Worm (Caenorhabditis elegans): ENCODE data around the gene ears-2.
A peak's percentile ranks its signal among the peaks of the same experiment; 100 is the strongest.

Gene ears-2

DNA sequence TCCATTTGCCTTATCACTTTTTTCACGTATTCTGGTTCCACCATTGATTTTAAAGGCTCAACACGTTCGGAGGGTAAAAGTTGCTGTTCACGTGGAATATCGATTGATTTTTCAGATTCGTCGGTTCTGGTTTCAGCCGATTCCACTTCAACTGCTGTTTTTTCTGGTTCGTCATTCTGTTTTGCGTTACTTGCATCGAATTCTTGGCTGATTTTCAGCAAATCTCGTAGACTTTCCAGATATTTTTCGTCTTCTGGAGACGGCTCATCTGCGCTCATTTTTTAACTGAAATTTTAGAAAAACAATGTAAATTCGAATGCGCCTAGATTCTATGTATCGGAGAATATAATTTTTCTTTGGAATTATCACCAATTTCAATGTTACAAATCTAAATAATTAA is 29.4 kb upstream of the ears-2 start, which contains the start of gene eri-1:
Gene eri-1 (minus strand): TSS at position 285 of the 400 bp plus-strand sequence.
- TF ChIP-seq T22C8.4 (GFP tag; IDR thresholded peaks at IDR 0.05) (peak; percentile 46; the same call in 1 of the 2 replicates), tab-1 (GFP tag; IDR thresholded peaks at IDR 0.05) (no peak)

DNA sequence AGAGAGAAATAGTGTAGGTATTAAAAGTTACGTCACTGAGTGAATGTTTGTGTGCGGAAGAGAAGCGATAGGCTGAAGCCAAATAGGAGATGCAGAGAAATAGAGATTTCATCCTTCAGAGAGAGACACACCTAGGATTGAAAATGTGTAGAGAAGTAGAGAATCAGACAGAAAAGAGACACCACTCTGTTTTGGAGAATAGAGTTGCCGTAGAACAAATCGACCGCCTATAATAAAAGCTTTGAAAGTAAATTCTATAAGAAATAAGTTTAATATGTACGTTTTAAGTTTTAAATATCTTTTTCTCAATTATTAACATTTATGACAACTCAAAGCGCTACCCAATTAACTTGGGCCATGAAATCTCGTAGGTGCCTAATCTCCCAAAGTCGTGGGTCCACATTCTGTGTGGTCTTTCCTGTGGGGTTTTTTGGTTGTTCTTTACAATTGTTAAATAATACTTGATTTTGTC is 20.2 kb upstream of the ears-2 start, which contains the start of gene T07A9.12:
Gene T07A9.12 (plus strand): TSS at position 448 of the 472 bp plus-strand sequence.
- no peak for TF ChIP-seq ref-1 (GFP tag; conservative IDR thresholded peaks at IDR 0.05)
- TF ChIP-seq tab-1 (GFP tag; IDR thresholded peaks at IDR 0.05) = no peak
- 0 out of 2 replicates have a peak, but pooled peaks have one; percentile 39 for TF ChIP-seq flt-1 (GFP tag; IDR thresholded peaks at IDR 0.05)
- TF ChIP-seq ztf-29 (GFP tag; IDR thresholded peaks at IDR 0.05) = peak; percentile 54; the same call in 1 of the 2 replicates
- TF ChIP-seq klf-2 (GFP tag; conservative IDR thresholded peaks at IDR 0.05) = no peak
- peak; percentile 77 for TF ChIP-seq cog-1 (tag; optimal IDR thresholded peaks at IDR 0.05)

DNA sequence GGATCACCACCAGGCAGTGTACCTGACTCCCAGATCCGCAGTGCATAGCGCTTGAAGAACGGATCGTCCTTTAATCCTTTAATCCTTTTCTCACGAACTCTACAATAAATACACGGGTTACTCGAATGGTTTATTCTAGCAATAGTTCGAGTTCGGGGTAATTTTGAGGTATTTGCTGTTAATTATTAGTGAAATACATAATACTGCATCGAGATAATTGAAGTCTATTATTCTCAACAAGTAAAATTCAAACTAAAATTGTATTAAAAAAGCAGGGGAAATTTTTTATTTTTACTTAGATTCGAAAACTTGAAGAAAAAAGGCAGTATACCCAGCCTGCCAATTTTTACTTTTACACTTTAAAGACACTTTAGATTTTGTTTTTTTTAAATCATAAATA is 19.7 kb upstream of the ears-2 start, which contains the start of gene kgb-1:
Gene kgb-1 (minus strand): TSS at position 101 of the 400 bp plus-strand sequence.
- no peak for TF ChIP-seq T22C8.4 (GFP tag; IDR thresholded peaks at IDR 0.05)
- TF ChIP-seq cog-1 (tag; optimal IDR thresholded peaks at IDR 0.05) = no peak
- no peak for TF ChIP-seq tab-1 (GFP tag; IDR thresholded peaks at IDR 0.05)
- no peak for TF ChIP-seq ztf-23 (GFP tag; IDR thresholded peaks at IDR 0.05)
- no peak for TF ChIP-seq klf-2 (GFP tag; conservative IDR thresholded peaks at IDR 0.05)
- no peak for TF ChIP-seq ref-1 (GFP tag; conservative IDR thresholded peaks at IDR 0.05)
- no peak for TF ChIP-seq flt-1 (GFP tag; IDR thresholded peaks at IDR 0.05)
- TF ChIP-seq ztf-29 (GFP tag; IDR thresholded peaks at IDR 0.05) = no peak
- TF ChIP-seq med-1 (GFP tag; optimal IDR thresholded peaks at IDR 0.05; ENCODE audit: insufficient read depth) = no peak

DNA sequence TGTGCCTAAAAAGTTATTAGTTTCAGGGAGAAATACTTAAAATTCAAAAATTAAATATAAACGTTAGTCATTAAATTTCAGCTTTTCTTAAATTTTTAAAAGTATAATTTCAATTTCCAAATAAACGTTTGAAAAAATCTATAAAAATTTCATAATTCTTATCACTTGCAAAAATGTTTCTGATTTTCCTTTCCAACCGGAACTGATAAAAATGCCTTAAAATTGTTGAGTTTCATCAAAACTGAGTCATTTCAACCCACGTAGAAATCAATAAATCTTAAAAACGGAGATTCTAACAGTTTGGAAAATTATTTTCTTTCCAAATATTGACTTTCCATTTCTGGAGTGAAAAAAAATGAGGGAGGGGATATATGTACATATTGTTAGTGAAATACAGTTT is 18.6 kb upstream of the ears-2 start:
- no peak for TF ChIP-seq klf-2 (GFP tag; conservative IDR thresholded peaks at IDR 0.05)
- TF ChIP-seq tab-1 (GFP tag; IDR thresholded peaks at IDR 0.05) = no peak
- TF ChIP-seq ztf-23 (GFP tag; IDR thresholded peaks at IDR 0.05) = no peak
- no peak for TF ChIP-seq ref-1 (GFP tag; conservative IDR thresholded peaks at IDR 0.05)
- TF ChIP-seq med-1 (GFP tag; optimal IDR thresholded peaks at IDR 0.05; ENCODE audit: insufficient read depth) = no peak
- TF ChIP-seq flt-1 (GFP tag; IDR thresholded peaks at IDR 0.05) = no peak
- no peak for TF ChIP-seq ztf-29 (GFP tag; IDR thresholded peaks at IDR 0.05)
- TF ChIP-seq T22C8.4 (GFP tag; IDR thresholded peaks at IDR 0.05) = no peak
- no peak for TF ChIP-seq cog-1 (tag; optimal IDR thresholded peaks at IDR 0.05)

DNA sequence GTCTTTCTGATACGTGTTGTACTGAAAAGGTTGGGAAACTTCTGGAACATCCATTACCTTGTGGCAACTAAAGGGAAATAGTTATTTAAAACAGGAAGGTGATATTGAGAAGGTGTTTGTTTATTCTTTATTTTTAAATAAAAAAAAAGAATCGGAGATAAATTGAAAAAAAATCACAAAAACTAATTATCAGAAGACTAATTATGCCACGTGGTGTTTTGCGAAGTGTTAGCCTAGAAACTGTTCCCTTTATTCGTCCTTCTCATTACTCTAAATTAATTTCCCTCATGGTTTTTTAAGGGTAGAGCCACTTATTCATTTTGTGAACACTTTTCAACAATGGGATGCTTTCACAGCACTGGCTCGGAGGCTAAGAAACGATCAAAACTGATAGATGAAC is 11.1 kb upstream of the ears-2 start, which contains the start of gene gpa-4:
Gene gpa-4 (plus strand): TSS at position 301 of the 400 bp plus-strand sequence.
- no peak for TF ChIP-seq cog-1 (tag; optimal IDR thresholded peaks at IDR 0.05)
- TF ChIP-seq med-1 (GFP tag; optimal IDR thresholded peaks at IDR 0.05; ENCODE audit: insufficient read depth) = no peak
- TF ChIP-seq klf-2 (GFP tag; conservative IDR thresholded peaks at IDR 0.05) = no peak
- no peak for TF ChIP-seq ztf-29 (GFP tag; IDR thresholded peaks at IDR 0.05)
- TF ChIP-seq tab-1 (GFP tag; IDR thresholded peaks at IDR 0.05) = no peak
- TF ChIP-seq flt-1 (GFP tag; IDR thresholded peaks at IDR 0.05) = no peak
- no peak for TF ChIP-seq ztf-23 (GFP tag; IDR thresholded peaks at IDR 0.05)
- no peak for TF ChIP-seq T22C8.4 (GFP tag; IDR thresholded peaks at IDR 0.05)
- no peak for TF ChIP-seq ref-1 (GFP tag; conservative IDR thresholded peaks at IDR 0.05)

DNA sequence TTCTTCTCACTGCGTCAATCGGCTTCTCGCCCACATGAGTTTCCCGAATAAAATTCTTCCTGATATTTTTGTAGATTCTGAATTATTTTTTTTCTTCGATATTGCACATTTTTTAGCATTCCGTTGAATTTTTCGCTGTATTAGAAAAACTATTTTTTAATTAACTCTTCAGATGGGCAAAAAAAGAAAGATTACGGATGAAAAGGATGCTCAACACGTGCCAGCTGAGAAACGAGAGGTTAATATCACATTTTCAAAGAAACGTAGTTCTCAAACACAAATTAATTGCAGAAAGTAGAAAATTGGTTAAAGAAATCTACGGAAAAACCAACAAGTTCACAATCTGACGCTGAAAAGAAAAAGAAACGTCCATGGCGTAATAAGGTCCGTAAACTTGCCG is 6.1 kb upstream of the ears-2 start, which contains the start of gene rrp-8:
Gene rrp-8 (plus strand): TSS at position 173 of the 400 bp plus-strand sequence.
- TF ChIP-seq ref-1 (GFP tag; conservative IDR thresholded peaks at IDR 0.05) (no peak), cog-1 (tag; optimal IDR thresholded peaks at IDR 0.05) (no peak), flt-1 (GFP tag; IDR thresholded peaks at IDR 0.05) (no peak), tab-1 (GFP tag; IDR thresholded peaks at IDR 0.05) (no peak), klf-2 (GFP tag; conservative IDR thresholded peaks at IDR 0.05) (no peak), ztf-29 (GFP tag; IDR thresholded peaks at IDR 0.05) (no peak), med-1 (GFP tag; optimal IDR thresholded peaks at IDR 0.05; ENCODE audit: insufficient read depth) (no peak)

DNA sequence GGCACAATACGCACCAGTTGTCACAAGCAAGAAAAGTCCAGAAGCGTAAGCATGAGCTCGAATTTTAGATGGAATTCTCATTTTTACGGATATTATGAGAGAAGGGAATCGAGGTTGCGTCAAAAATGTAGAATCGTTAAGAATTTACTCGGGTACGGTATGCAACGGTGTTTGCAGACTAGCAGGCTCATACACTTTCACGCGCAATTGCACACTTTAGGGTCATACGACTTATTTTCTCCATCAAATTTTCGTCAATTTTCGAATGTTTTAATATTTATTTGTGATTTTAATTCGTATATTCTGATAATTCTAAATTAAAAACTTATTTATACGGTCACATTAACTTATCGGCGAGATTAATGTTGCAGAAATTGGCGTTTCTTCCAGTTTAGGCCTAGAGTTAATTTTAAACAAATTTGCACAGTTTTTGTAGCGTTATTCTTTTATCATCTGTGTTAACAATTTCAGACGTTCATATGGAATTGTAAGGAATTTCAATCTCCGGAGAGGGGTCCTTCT is 3.2 kb upstream of the ears-2 start, which contains the start of the genes T07A9.15 and nog-1:
Gene T07A9.15 (minus strand): TSS at position 138 of the 522 bp plus-strand sequence.
Gene nog-1 (plus strand): TSS at position 472 of the 522 bp plus-strand sequence.
- TF ChIP-seq tab-1 (GFP tag; IDR thresholded peaks at IDR 0.05) (no peak), ztf-23 (GFP tag; IDR thresholded peaks at IDR 0.05) (peak; percentile 27; the same call in 1 of the 2 replicates), cog-1 (tag; optimal IDR thresholded peaks at IDR 0.05) (no peak), klf-2 (GFP tag; conservative IDR thresholded peaks at IDR 0.05) (no peak), med-1 (GFP tag; optimal IDR thresholded peaks at IDR 0.05; ENCODE audit: insufficient read depth) (no peak), flt-1 (GFP tag; IDR thresholded peaks at IDR 0.05) (0 out of 2 replicates have a peak, but pooled peaks have one; percentile 57), ref-1 (GFP tag; conservative IDR thresholded peaks at IDR 0.05) (no peak), T22C8.4 (GFP tag; IDR thresholded peaks at IDR 0.05) (no peak), ztf-29 (GFP tag; IDR thresholded peaks at IDR 0.05) (no peak)

DNA sequence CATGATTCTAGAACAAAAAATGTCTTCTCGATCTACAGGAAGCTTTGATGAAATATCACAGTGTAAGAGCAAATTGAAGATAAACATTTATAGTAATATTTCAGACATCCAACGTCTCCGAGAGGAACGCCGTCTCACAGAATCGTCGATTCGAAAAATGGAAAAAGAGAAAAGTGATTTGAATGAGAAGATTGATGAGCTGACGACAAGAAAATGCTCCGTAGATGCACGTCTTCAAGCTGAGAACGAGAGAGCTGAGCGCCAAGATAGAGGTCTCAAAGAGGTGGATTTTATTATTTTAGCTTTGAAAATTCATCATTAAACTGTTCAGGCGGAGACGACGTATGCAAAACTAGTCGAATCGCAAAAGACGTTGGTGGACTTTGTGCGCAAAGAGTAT is 2.2 kb downstream of the ears-2 start, which contains the start of gene ssna-1:
Gene ssna-1 (plus strand): TSS at position 12 of the 400 bp plus-strand sequence.
- TF ChIP-seq med-1 (GFP tag; optimal IDR thresholded peaks at IDR 0.05; ENCODE audit: insufficient read depth) (no peak), flt-1 (GFP tag; IDR thresholded peaks at IDR 0.05) (0 out of 2 replicates have a peak, but pooled peaks have one; percentile 38)

DNA sequence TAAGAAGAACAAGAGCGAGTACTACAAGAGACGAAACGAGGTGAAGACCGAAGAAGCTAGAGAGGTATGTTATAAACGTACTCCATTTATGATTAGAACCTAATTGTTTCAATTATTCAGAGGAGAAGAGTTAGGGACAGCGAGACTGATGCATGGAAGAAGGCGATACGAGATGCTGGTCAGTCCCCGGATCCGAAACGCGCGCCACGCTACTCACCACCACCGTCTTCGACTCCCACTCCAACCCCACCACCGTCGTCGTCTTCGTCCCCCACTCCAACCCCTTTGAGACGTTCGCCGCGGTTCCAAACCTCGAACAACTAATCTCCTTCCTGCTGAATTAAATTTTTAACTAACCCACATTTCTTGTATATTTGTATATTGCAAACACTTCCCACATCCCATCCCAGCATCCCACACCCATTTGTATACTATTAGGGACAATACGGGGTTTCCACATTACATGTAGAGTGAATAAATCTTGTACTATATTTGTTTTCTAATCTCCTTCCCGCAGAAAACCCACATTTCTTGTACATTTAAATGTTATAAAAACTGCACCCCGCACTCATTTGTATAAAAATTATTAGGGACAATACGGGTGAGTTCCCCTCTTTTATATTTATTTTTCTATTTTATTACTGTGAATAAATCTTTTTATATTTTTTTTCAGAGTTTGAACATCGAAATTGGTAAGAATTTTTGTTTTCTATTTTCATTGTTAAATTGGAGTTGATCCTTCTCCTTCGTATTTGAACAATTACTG is 2.8 kb downstream of the ears-2 start:
- no peak for TF ChIP-seq flt-1 (GFP tag; IDR thresholded peaks at IDR 0.05)
- TF ChIP-seq T22C8.4 (GFP tag; IDR thresholded peaks at IDR 0.05) = no peak
- no peak for TF ChIP-seq tab-1 (GFP tag; IDR thresholded peaks at IDR 0.05)
- no peak for TF ChIP-seq cog-1 (tag; optimal IDR thresholded peaks at IDR 0.05)
- TF ChIP-seq klf-2 (GFP tag; conservative IDR thresholded peaks at IDR 0.05) = no peak
- TF ChIP-seq ztf-29 (GFP tag; IDR thresholded peaks at IDR 0.05) = no peak
- TF ChIP-seq ref-1 (GFP tag; conservative IDR thresholded peaks at IDR 0.05) = no peak
- no peak for TF ChIP-seq ztf-23 (GFP tag; IDR thresholded peaks at IDR 0.05)
- TF ChIP-seq med-1 (GFP tag; optimal IDR thresholded peaks at IDR 0.05; ENCODE audit: insufficient read depth) = no peak
